Fruit fly (Drosophila melanogaster): Measurements from ENCODE around the gene CG7550.

- TF ChIP-seq psq (GFP tag; optimal IDR thresholded peaks at IDR 0.05) (no peak), h (GFP tag; optimal IDR thresholded peaks at IDR 0.05) (peak; percentile 2), GATAd (GFP tag; optimal IDR thresholded peaks at IDR 0.05) (no peak), usp (GFP tag; optimal IDR thresholded peaks at IDR 0.05) (no peak), sage (GFP tag; optimal IDR thresholded peaks at IDR 0.05) (no peak), CrebA (GFP tag; optimal IDR thresholded peaks at IDR 0.05; ENCODE audit: borderline replicate concordance) (no peak), N (GFP tag; optimal IDR thresholded peaks at IDR 0.05) (no peak), pan (optimal IDR thresholded peaks at IDR 0.05) (no peak), woc (GFP tag; optimal IDR thresholded peaks at IDR 0.05) (peak; percentile 16)
These were observed 29.1 kb upstream of the CG7550 start for dm6 chr3L:8153206-8153996.

Data from whole organism, wandering third instar larva.